Fruit fly (Drosophila melanogaster): Measurements from ENCODE around the gene CG43133.
A peak's percentile ranks its signal among the peaks of the same experiment; 100 is the strongest.

The CG43133 gene

dm6 chrX:18136910-18137849 is 7.2 kb upstream of the CG43133 start, which contains the start of gene ari-1 (continued):
- peak; percentile 32 for TF ChIP-seq gro (GFP tag; optimal IDR thresholded peaks at IDR 0.05)
- TF ChIP-seq CG14860 (GFP tag; IDR thresholded peaks at IDR 0.05; ENCODE audit: partially characterized antibody): 0 out of 3 replicates have a peak, but pooled peaks have one; percentile 29
- peak; percentile 79 for TF ChIP-seq CG9797 (GFP tag; optimal IDR thresholded peaks at IDR 0.05)
- TF ChIP-seq BtbVII (GFP tag; optimal IDR thresholded peaks at IDR 0.05): no peak
- no peak for TF ChIP-seq vfl (GFP tag; optimal IDR thresholded peaks at IDR 0.05)
- peak; percentile 33 for TF ChIP-seq zen (tag; optimal IDR thresholded peaks at IDR 0.05)
- TF ChIP-seq chinmo (GFP tag; IDR thresholded peaks at IDR 0.05; ENCODE audit: partially characterized antibody): 0 out of 4 replicates have a peak, but pooled peaks have one; percentile 53
- peak; percentile 60 for TF ChIP-seq Dref (GFP tag; IDR thresholded peaks at IDR 0.05)
- no peak for TF ChIP-seq Antp (GFP tag; optimal IDR thresholded peaks at IDR 0.05)
- TF ChIP-seq dysf (GFP tag; IDR thresholded peaks at IDR 0.05): no peak
- no peak for TF ChIP-seq CG8290 (GFP tag; optimal IDR thresholded peaks at IDR 0.05)
- peak in 1 of 2 experiments; percentile 52 for TF ChIP-seq CG8290 (tag; optimal IDR thresholded peaks at IDR 0.05)
- peak; percentile 57 for TF ChIP-seq CG15514 (GFP tag; optimal IDR thresholded peaks at IDR 0.05)
- peak; percentile 56 for TF ChIP-seq row (GFP tag; IDR thresholded peaks at IDR 0.05)
- peak; percentile 61 for TF ChIP-seq CG13624 (GFP tag; optimal IDR thresholded peaks at IDR 0.05)
- peak; percentile 5 for TF ChIP-seq CG17829 (tag; optimal IDR thresholded peaks at IDR 0.05)
- TF ChIP-seq Trl (optimal IDR thresholded peaks at IDR 0.05): peak; percentile 41 to 69
- no peak for TF ChIP-seq Trl (GFP tag; optimal IDR thresholded peaks at IDR 0.05)
- no peak for TF ChIP-seq CG2199 (GFP tag; IDR thresholded peaks at IDR 0.05)
- TF ChIP-seq ci (GFP tag; IDR thresholded peaks at IDR 0.05): 0 out of 3 replicates have a peak, but pooled peaks have one; percentile 10
- 0 out of 3 replicates have a peak, but pooled peaks have one; percentile 29 for TF ChIP-seq CG7963 (GFP tag; IDR thresholded peaks at IDR 0.05; ENCODE audit: partially characterized antibody)
- TF ChIP-seq lbe (GFP tag; optimal IDR thresholded peaks at IDR 0.05): peak; percentile 17

- TF ChIP-seq CG17359 (tag; optimal IDR thresholded peaks at IDR 0.05) (peak; percentile 24), tup (GFP tag; optimal IDR thresholded peaks at IDR 0.05) (no peak), Oli (tag; optimal IDR thresholded peaks at IDR 0.05) (peak; percentile 15), tgo (GFP tag; IDR thresholded peaks at IDR 0.05) (no peak), onecut (GFP tag; IDR thresholded peaks at IDR 0.05) (no peak), Med (GFP tag) (peak; percentile 69), lola (GFP tag; optimal IDR thresholded peaks at IDR 0.05) (no peak), CG10274 (GFP tag; optimal IDR thresholded peaks at IDR 0.05) (no peak), Ptx1 (GFP tag; IDR thresholded peaks at IDR 0.05) (peak; percentile 36; the same call in 1 of the 2 replicates), ci (GFP tag; IDR thresholded peaks at IDR 0.05) (0 out of 3 replicates have a peak, but pooled peaks have one; percentile 46), HmgZ (tag; optimal IDR thresholded peaks at IDR 0.05) (no peak), CG7987 (GFP tag; optimal IDR thresholded peaks at IDR 0.05) (no peak), grau (tag; optimal IDR thresholded peaks at IDR 0.05) (peak; percentile 74), odd (GFP tag; optimal IDR thresholded peaks at IDR 0.05) (no peak), CG8765 (GFP tag; IDR thresholded peaks at IDR 0.05) (no peak), kay (GFP tag; optimal IDR thresholded peaks at IDR 0.05) (no peak), PHDP (tag; optimal IDR thresholded peaks at IDR 0.05) (no peak), rib (GFP tag; IDR thresholded peaks at IDR 0.05) (no peak), sens (GFP tag) (peak; percentile 37), CG16815 (GFP tag; optimal IDR thresholded peaks at IDR 0.05) (no peak), dpn (GFP tag; optimal IDR thresholded peaks at IDR 0.05) (no peak), MTF-1 (GFP tag; optimal IDR thresholded peaks at IDR 0.05; ENCODE audit: borderline replicate concordance) (no peak), Myb (GFP tag; optimal IDR thresholded peaks at IDR 0.05) (peak; percentile 7), Sox102F (GFP tag; optimal IDR thresholded peaks at IDR 0.05) (peak; percentile 26), CG11093 (GFP tag; IDR thresholded peaks at IDR 0.05) (peak; percentile 27; the same call in 1 of the 3 replicates), pan (optimal IDR thresholded peaks at IDR 0.05) (no peak), pan (GFP tag; optimal IDR thresholded peaks at IDR 0.05 in 1 of 2, IDR thresholded peaks at IDR 0.05 in 1 of 2) (peak in 1 of 2 experiments; percentile 63), croc (GFP tag; conservative IDR thresholded peaks at IDR 0.05) (no peak)
These were observed 6.1 kb upstream of the CG43133 start for dm6 chrX:18136059-18136458.
